ENCODE assay signal across 2 fruit fly cellular contexts in the genomic region with DNA sequence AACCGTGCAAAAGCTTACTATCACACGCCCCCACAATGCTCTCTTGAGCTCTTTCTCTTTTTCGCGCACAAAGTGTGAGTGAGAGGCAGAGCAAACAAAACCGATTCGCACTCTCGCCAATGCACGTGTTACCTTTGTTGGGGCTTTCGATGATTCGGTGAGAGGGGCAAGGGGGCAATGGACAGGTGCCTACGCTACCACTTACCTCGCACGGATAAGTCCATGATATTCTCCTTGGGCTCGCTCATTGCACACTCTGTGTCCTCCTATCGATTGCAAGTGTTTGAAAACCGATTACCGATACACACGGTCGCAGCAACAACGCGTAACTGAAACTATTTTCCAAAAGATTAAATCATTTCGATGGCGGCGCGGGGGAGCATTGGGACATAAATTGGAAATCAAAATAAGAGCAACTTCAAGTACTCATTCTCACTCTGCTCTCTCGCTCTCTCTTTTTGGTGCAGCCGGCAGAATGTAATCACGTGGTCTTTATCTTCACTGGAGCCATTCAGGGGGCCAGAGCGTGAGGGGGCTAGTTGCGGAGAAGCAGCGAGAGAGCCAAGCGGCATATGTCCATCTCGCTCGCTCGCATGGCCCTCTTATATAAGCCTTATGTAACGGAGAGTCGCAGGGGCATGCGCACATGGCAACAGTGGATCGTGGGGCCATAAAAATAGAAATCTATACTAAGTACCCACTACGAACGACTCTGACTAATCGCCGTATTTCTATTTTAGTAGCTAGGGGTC.
TF ChIP-seq lines count a peak whose summit lies in the region.

A gene (minus strand): TSS at position 334 of the 752 bp plus-strand sequence.

TF ChIP-seq in whole organism, embryonic, 481 proteins besides CTCF, POLR2A, EP300 and RAD21 (continued from another document and continues in another):
- TF ChIP-seq Mes4 (GFP tag; optimal IDR thresholded peaks at IDR 0.05; lab: Kevin White, UChicago) (no peak), NfI (GFP tag; optimal IDR thresholded peaks at IDR 0.05; lab: Kevin White, UChicago) (peak; percentile 6), Dfd (GFP tag; optimal IDR thresholded peaks at IDR 0.05; lab: Kevin White, UChicago) (no peak), gro (GFP tag; optimal IDR thresholded peaks at IDR 0.05; lab: Kevin White, UChicago) (no peak), kni (GFP tag; optimal IDR thresholded peaks at IDR 0.05; lab: Kevin White, UChicago) (peak; percentile 81), nom (GFP tag; optimal IDR thresholded peaks at IDR 0.05; lab: Kevin White, UChicago) (peak; percentile 55), al (GFP tag; IDR thresholded peaks at IDR 0.05; lab: Robert Waterston, UW) (no peak), Camta (GFP tag; optimal IDR thresholded peaks at IDR 0.05; lab: Kevin White, UChicago) (no peak), prd (optimal IDR thresholded peaks at IDR 0.05; lab: Kevin White, UChicago) (no peak), prd (GFP tag; IDR thresholded peaks at IDR 0.05; lab: Robert Waterston, UW) (0 out of 3 replicates have a peak, but pooled peaks have one; percentile 17), bowl (GFP tag; IDR thresholded peaks at IDR 0.05; lab: Robert Waterston, UW) (no peak), pum (GFP tag; optimal IDR thresholded peaks at IDR 0.05; lab: Kevin White, UChicago) (no peak), Hmx (GFP tag; optimal IDR thresholded peaks at IDR 0.05; lab: Kevin White, UChicago) (no peak), pho (GFP tag; optimal IDR thresholded peaks at IDR 0.05; lab: Kevin White, UChicago) (no peak), CG7839 (tag; optimal IDR thresholded peaks at IDR 0.05; lab: Kevin White, UChicago) (peak; percentile 14), CG7357 (GFP tag; IDR thresholded peaks at IDR 0.05; lab: Robert Waterston, UW) (no peak), Hr78 (GFP tag; optimal IDR thresholded peaks at IDR 0.05; lab: Kevin White, UChicago) (peak in 1 of 2 experiments; percentile 68), sens (GFP tag; lab: Kevin White, UChicago) (peak; percentile 63), gsb-n (tag; optimal IDR thresholded peaks at IDR 0.05; lab: Kevin White, UChicago) (no peak), Myb (GFP tag; optimal IDR thresholded peaks at IDR 0.05; lab: Kevin White, UChicago) (peak; percentile 3), CG10462 (GFP tag; optimal IDR thresholded peaks at IDR 0.05; lab: Kevin White, UChicago) (no peak), bab2 (GFP tag; optimal IDR thresholded peaks at IDR 0.05; lab: Kevin White, UChicago) (no peak), lov (optimal IDR thresholded peaks at IDR 0.05; lab: Kevin White, UChicago) (no peak), lov (GFP tag; IDR thresholded peaks at IDR 0.05; lab: Robert Waterston, UW) (peak; percentile 50; the same call in 2 of the 3 replicates), salm (tag; optimal IDR thresholded peaks at IDR 0.05; lab: Kevin White, UChicago) (no peak), jigr1 (GFP tag; IDR thresholded peaks at IDR 0.05; lab: Robert Waterston, UW) (no peak), Blimp-1 (GFP tag; optimal IDR thresholded peaks at IDR 0.05; lab: Kevin White, UChicago) (no peak), zf30C (GFP tag; optimal IDR thresholded peaks at IDR 0.05; lab: Kevin White, UChicago) (no peak), CG9932 (GFP tag; IDR thresholded peaks at IDR 0.05; lab: Robert Waterston, UW) (no peak), CG4617 (GFP tag; optimal IDR thresholded peaks at IDR 0.05; lab: Kevin White, UChicago; ENCODE audit: borderline replicate concordance) (no peak), CG12659 (GFP tag; optimal IDR thresholded peaks at IDR 0.05; lab: Kevin White, UChicago) (peak; percentile 25), sc (optimal IDR thresholded peaks at IDR 0.05; lab: Kevin White, UChicago) (no peak), sc (GFP tag; optimal IDR thresholded peaks at IDR 0.05; lab: Kevin White, UChicago) (peak; percentile 8), D19B (GFP tag; optimal IDR thresholded peaks at IDR 0.05; lab: Kevin White, UChicago) (no peak), Scr (GFP tag; IDR thresholded peaks at IDR 0.05; lab: Robert Waterston, UW; ENCODE audit: partially characterized antibody) (peak; percentile 46; the same call in 1 of the 2 replicates), CG13424 (tag; optimal IDR thresholded peaks at IDR 0.05; lab: Kevin White, UChicago) (peak; percentile 17), CG17361 (GFP tag; IDR thresholded peaks at IDR 0.05; lab: Robert Waterston, UW) (no peak), Poxn (GFP tag; IDR thresholded peaks at IDR 0.05; lab: Robert Waterston, UW) (no peak), lola (GFP tag; optimal IDR thresholded peaks at IDR 0.05; lab: Kevin White, UChicago) (no peak), PHDP (tag; optimal IDR thresholded peaks at IDR 0.05; lab: Kevin White, UChicago) (no peak), Gug (GFP tag; IDR thresholded peaks at IDR 0.05; lab: Robert Waterston, UW) (no peak), pnt (GFP tag; optimal IDR thresholded peaks at IDR 0.05; lab: Kevin White, UChicago) (no peak), YL-1 (GFP tag; optimal IDR thresholded peaks at IDR 0.05; lab: Kevin White, UChicago) (peak; percentile 42), HmgD (GFP tag; optimal IDR thresholded peaks at IDR 0.05; lab: Kevin White, UChicago) (peak; percentile 37), CG31365 (tag; optimal IDR thresholded peaks at IDR 0.05; lab: Kevin White, UChicago) (no peak), CG12299 (tag; optimal IDR thresholded peaks at IDR 0.05; lab: Kevin White, UChicago) (no peak), nau (GFP tag; optimal IDR thresholded peaks at IDR 0.05; lab: Kevin White, UChicago) (no peak), en (GFP tag; optimal IDR thresholded peaks at IDR 0.05; lab: Kevin White, UChicago) (no peak), ttk (GFP tag; IDR thresholded peaks at IDR 0.05; lab: Robert Waterston, UW) (no peak), CG17385 (GFP tag; optimal IDR thresholded peaks at IDR 0.05; lab: Kevin White, UChicago) (no peak), CG14667 (GFP tag; IDR thresholded peaks at IDR 0.05; lab: Robert Waterston, UW) (no peak), exex (tag; optimal IDR thresholded peaks at IDR 0.05; lab: Kevin White, UChicago) (peak; percentile 74), ftz-f1 (GFP tag; optimal IDR thresholded peaks at IDR 0.05; lab: Kevin White, UChicago) (peak; percentile 26), gcm (GFP tag; optimal IDR thresholded peaks at IDR 0.05; lab: Kevin White, UChicago) (peak; percentile 58), lilli (GFP tag; optimal IDR thresholded peaks at IDR 0.05; lab: Kevin White, UChicago) (no peak), Dp (GFP tag; optimal IDR thresholded peaks at IDR 0.05; lab: Kevin White, UChicago) (peak; percentile 10), crol (GFP tag; IDR thresholded peaks at IDR 0.05; lab: Robert Waterston, UW) (peak; percentile 99), Awh (GFP tag; IDR thresholded peaks at IDR 0.05; lab: Robert Waterston, UW) (no peak), pb (GFP tag; optimal IDR thresholded peaks at IDR 0.05; lab: Kevin White, UChicago) (no peak), CG15011 (GFP tag; optimal IDR thresholded peaks at IDR 0.05; lab: Kevin White, UChicago) (no peak), ssp (GFP tag; IDR thresholded peaks at IDR 0.05; lab: Robert Waterston, UW) (no peak), Bdp1 (GFP tag; optimal IDR thresholded peaks at IDR 0.05; lab: Kevin White, UChicago) (no peak), CG34224 (GFP tag; IDR thresholded peaks at IDR 0.05; lab: Robert Waterston, UW; ENCODE audit: partially characterized antibody) (peak; percentile 35; the same call in 1 of the 3 replicates)

TF ChIP-seq in whole organism, prepupa, 60 proteins besides CTCF, POLR2A, EP300 and RAD21 (continued from another document):
- TF ChIP-seq Hr39 (GFP tag; optimal IDR thresholded peaks at IDR 0.05; lab: Kevin White, UChicago) (no peak), Eip93F (GFP tag; optimal IDR thresholded peaks at IDR 0.05; lab: Kevin White, UChicago) (no peak), CG1621 (tag; optimal IDR thresholded peaks at IDR 0.05; lab: Kevin White, UChicago) (no peak), CG31627 (GFP tag; optimal IDR thresholded peaks at IDR 0.05; lab: Kevin White, UChicago) (no peak), dsx (GFP tag; optimal IDR thresholded peaks at IDR 0.05; lab: Kevin White, UChicago; ENCODE audit: poor library complexity, severe bottlenecking) (peak; percentile 57), CG6276 (GFP tag; optimal IDR thresholded peaks at IDR 0.05; lab: Kevin White, UChicago) (peak; percentile 38), CG6854 (GFP tag; optimal IDR thresholded peaks at IDR 0.05; lab: Kevin White, UChicago) (peak; percentile 27), CG9139 (GFP tag; optimal IDR thresholded peaks at IDR 0.05; lab: Kevin White, UChicago) (no peak), CG32006 (GFP tag; optimal IDR thresholded peaks at IDR 0.05; lab: Kevin White, UChicago) (peak; percentile 46), Gug (GFP tag; IDR thresholded peaks at IDR 0.05; lab: Robert Waterston, UW) (no peak), CG11762 (GFP tag; optimal IDR thresholded peaks at IDR 0.05; lab: Kevin White, UChicago; ENCODE audit: insufficient read depth) (no peak)
TF ChIP-seq in whole organism, prepupa: peak in this region for 24.
